Worm (Caenorhabditis elegans): ENCODE measurements around the gene nspb-2.

nspb-2 gene

DNA sequence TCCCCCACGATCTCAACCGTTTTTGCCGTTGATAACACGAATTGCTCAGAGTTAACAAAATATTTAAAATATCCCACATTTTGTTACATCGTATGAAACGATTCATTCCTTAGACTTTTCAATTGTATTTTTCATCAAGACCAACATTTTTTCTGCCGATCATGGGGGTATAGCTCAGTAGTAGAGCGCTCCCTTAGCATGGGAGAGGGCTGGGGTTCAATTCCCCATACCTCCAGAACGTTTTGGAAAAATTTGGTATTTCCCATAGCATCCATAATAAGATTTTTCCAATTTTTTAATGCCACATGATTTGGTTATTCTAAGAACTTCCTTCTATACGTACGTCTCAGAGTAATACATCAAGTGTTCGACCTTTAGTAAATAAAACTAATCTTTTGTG is 29.5 kb upstream of the nspb-2 start:
- no peak for TF ChIP-seq klf-2 (GFP tag; conservative IDR thresholded peaks at IDR 0.05)

DNA sequence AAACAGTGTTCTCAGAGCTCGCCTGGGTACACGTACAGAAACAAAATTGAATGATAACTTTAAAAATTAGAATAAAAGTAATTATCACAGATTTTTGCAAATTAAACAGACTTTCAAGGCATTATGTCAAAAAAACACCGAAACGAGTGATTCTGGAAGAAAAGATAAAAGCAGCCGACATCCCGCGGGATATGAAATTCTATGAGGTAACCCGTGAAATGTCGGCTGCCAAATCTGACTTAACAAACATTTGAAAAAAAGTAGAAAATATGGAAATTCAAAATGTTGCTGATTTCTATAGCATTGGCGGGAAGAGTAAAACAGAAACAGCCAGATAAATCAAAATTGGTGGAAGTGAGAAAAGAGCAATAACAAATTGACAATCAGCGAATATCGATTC is 25.9 kb upstream of the nspb-2 start:
- no peak for TF ChIP-seq cog-1 (tag; optimal IDR thresholded peaks at IDR 0.05)
- no peak for TF ChIP-seq klf-2 (GFP tag; conservative IDR thresholded peaks at IDR 0.05)
- TF ChIP-seq ztf-23 (GFP tag; IDR thresholded peaks at IDR 0.05): no peak
- TF ChIP-seq flt-1 (GFP tag; IDR thresholded peaks at IDR 0.05): no peak
- TF ChIP-seq ref-1 (GFP tag; conservative IDR thresholded peaks at IDR 0.05): no peak
- no peak for TF ChIP-seq ztf-29 (GFP tag; IDR thresholded peaks at IDR 0.05)
- no peak for TF ChIP-seq tab-1 (GFP tag; IDR thresholded peaks at IDR 0.05)
- no peak for TF ChIP-seq med-1 (GFP tag; optimal IDR thresholded peaks at IDR 0.05; ENCODE audit: insufficient read depth)
- TF ChIP-seq T22C8.4 (GFP tag; IDR thresholded peaks at IDR 0.05): no peak

DNA sequence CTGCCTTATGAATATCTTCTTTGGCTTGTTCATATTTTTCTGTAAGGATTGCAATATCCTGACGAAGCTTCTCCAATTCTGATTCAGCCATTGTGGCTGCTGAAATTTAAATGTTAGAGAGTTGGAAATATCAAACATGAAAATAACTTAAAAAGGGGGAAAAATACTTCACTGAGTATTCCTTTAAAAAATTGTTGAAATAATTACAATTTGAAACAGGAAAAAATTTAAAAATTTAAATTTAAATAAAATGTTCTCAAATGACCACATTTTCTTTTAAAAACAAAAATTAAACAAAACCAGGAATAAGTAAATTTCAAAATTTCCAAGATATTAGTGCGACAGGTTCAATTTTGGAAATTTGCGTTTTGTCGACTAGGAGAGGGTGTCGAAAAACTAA is 19.3 kb upstream of the nspb-2 start, which contains the start of gene bicd-1:
Gene bicd-1, minus strand, starts transcription at position 101 of the 400 bp plus-strand sequence.
- no peak for TF ChIP-seq cog-1 (tag; optimal IDR thresholded peaks at IDR 0.05)
- TF ChIP-seq ref-1 (GFP tag; conservative IDR thresholded peaks at IDR 0.05): no peak
- TF ChIP-seq klf-2 (GFP tag; conservative IDR thresholded peaks at IDR 0.05): no peak
- TF ChIP-seq flt-1 (GFP tag; IDR thresholded peaks at IDR 0.05): no peak
- no peak for TF ChIP-seq T22C8.4 (GFP tag; IDR thresholded peaks at IDR 0.05)
- TF ChIP-seq ztf-23 (GFP tag; IDR thresholded peaks at IDR 0.05): no peak
- TF ChIP-seq med-1 (GFP tag; optimal IDR thresholded peaks at IDR 0.05; ENCODE audit: insufficient read depth): no peak
- no peak for TF ChIP-seq ztf-29 (GFP tag; IDR thresholded peaks at IDR 0.05)
- TF ChIP-seq tab-1 (GFP tag; IDR thresholded peaks at IDR 0.05): no peak

DNA sequence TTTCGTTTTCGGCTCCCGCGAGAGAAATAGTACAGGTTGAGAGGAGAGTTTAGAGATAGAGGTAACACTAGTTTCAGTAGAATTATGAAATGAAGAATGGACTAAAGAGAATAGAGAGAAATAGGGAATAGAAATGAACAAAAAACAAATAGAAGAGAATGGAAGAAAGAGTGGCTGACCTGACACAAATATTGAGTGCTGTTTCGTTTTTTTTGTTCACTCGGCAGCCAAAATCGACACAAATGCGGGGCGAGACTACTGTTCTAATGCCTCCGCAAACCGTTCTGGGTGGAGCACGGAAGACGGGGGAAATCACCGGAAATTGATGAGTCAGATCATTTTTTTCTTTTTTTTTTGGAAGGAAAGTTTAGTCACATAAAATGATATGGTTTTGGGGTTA is 18.8 kb upstream of the nspb-2 start:
- TF ChIP-seq tab-1 (GFP tag; IDR thresholded peaks at IDR 0.05) (no peak), ztf-29 (GFP tag; IDR thresholded peaks at IDR 0.05) (no peak), klf-2 (GFP tag; conservative IDR thresholded peaks at IDR 0.05) (no peak), T22C8.4 (GFP tag; IDR thresholded peaks at IDR 0.05) (no peak), ztf-23 (GFP tag; IDR thresholded peaks at IDR 0.05) (no peak), cog-1 (tag; optimal IDR thresholded peaks at IDR 0.05) (no peak), ref-1 (GFP tag; conservative IDR thresholded peaks at IDR 0.05) (no peak), med-1 (GFP tag; optimal IDR thresholded peaks at IDR 0.05; ENCODE audit: insufficient read depth) (no peak), flt-1 (GFP tag; IDR thresholded peaks at IDR 0.05) (no peak)

DNA sequence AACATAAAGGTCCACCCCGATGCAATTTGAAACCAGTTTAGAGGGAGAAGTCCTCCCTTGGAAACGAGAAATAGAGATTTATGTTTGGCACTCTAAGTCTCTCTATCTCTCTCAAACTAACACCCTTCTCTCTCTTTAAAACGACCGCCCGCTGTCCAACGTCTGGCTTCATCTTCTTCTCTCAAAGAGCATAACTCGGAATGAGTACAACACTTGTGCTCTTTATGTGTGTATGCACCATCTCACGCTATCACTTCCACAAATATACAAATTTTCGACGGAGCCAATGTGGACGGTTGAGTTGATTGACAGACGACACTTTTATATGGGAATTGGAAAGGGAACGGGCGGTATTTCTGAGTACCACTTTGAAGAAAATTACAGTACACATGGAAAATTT is 17.2 kb upstream of the nspb-2 start:
- no peak for TF ChIP-seq med-1 (GFP tag; optimal IDR thresholded peaks at IDR 0.05; ENCODE audit: insufficient read depth)
- no peak for TF ChIP-seq klf-2 (GFP tag; conservative IDR thresholded peaks at IDR 0.05)
- no peak for TF ChIP-seq tab-1 (GFP tag; IDR thresholded peaks at IDR 0.05)
- TF ChIP-seq T22C8.4 (GFP tag; IDR thresholded peaks at IDR 0.05): no peak
- TF ChIP-seq ztf-23 (GFP tag; IDR thresholded peaks at IDR 0.05): no peak
- TF ChIP-seq flt-1 (GFP tag; IDR thresholded peaks at IDR 0.05): no peak
- no peak for TF ChIP-seq ref-1 (GFP tag; conservative IDR thresholded peaks at IDR 0.05)
- TF ChIP-seq ztf-29 (GFP tag; IDR thresholded peaks at IDR 0.05): no peak

DNA sequence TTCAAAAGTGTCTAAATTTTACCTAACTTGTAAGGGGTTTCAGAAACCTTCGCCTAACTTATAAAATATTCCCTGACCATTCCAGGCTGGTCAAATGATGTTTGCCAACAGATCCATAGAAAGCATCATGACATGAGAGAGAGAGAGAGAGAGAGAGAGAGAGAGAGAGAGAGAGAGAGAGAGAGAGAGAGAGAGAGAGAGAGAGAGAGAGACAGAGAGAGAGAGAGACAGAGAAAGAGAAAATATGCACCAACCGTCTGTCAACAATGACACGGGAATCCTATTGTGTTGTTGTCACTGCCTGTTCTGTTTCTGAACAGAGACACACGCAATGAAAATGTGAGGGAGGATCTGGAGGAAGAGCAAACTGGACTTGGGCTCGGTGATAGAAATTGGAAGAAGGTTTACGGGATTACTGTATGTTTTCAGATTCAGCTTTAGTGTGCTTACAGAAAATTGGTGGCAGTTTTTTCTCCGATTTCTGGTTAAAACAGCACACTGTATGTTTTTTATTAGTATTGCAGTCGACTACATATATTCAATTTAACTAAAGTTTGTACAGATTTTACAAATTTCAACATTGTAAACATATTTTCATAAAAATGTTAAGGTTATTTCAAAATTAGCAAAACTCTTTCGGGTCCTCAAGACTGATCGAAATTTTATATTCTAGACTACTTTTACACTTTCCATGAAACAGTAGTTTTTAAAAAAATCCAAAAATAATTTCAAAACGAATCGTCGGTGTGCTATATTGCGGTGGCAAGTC is 15.4 kb upstream of the nspb-2 start:
- TF ChIP-seq ref-1 (GFP tag; conservative IDR thresholded peaks at IDR 0.05): no peak
- TF ChIP-seq klf-2 (GFP tag; conservative IDR thresholded peaks at IDR 0.05): no peak
- no peak for TF ChIP-seq T22C8.4 (GFP tag; IDR thresholded peaks at IDR 0.05)
- TF ChIP-seq ztf-23 (GFP tag; IDR thresholded peaks at IDR 0.05): no peak
- no peak for TF ChIP-seq med-1 (GFP tag; optimal IDR thresholded peaks at IDR 0.05; ENCODE audit: insufficient read depth)
- no peak for TF ChIP-seq ztf-29 (GFP tag; IDR thresholded peaks at IDR 0.05)
- no peak for TF ChIP-seq tab-1 (GFP tag; IDR thresholded peaks at IDR 0.05)
- TF ChIP-seq flt-1 (GFP tag; IDR thresholded peaks at IDR 0.05): no peak
- TF ChIP-seq cog-1 (tag; optimal IDR thresholded peaks at IDR 0.05): no peak

DNA sequence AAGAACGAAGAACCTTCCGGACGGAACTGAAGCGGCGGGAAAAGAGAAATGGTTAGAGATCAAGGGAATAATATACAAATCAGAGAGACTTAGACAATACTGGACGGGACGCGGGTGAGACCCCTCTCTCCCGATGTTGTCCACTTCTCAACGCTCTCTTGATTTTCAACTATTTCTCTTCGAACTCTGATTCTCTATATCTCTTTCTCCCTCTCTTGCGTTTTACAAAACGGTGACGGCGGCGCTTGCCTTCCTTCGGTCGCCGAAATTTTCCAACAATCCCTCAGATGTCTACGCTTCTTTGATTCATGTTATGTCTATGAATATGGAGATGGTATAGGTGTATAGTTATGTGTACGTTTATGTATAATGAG is 14.8 kb upstream of the nspb-2 start:
- no peak for TF ChIP-seq ztf-29 (GFP tag; IDR thresholded peaks at IDR 0.05)
- TF ChIP-seq ref-1 (GFP tag; conservative IDR thresholded peaks at IDR 0.05): no peak
- no peak for TF ChIP-seq ztf-23 (GFP tag; IDR thresholded peaks at IDR 0.05)
- no peak for TF ChIP-seq T22C8.4 (GFP tag; IDR thresholded peaks at IDR 0.05)
- TF ChIP-seq tab-1 (GFP tag; IDR thresholded peaks at IDR 0.05): no peak
- peak; percentile 1 for TF ChIP-seq cog-1 (tag; optimal IDR thresholded peaks at IDR 0.05)

DNA sequence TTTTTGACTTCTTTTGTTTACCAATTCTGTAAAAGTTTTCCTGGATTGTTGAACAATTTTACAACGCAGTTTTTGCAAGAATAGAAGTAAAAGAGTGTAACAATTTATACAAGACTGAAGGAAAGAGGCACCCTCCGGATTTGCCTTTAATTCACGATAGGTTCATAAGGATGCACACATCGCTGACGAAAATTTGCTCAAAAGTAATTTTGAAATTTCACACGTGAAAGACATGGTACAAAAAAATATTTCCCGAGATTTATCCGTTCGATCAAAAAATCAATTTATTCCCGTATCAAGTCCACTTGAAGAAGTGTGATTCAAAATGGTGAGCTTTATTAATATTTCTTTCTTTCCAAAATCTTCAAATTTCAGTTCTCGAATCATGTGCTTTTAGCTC is 13.6 kb upstream of the nspb-2 start, which contains the start of gene C43G2.3:
Gene C43G2.3, plus strand, starts transcription at position 301 of the 400 bp plus-strand sequence.
- TF ChIP-seq ref-1 (GFP tag; conservative IDR thresholded peaks at IDR 0.05) (no peak), cog-1 (tag; optimal IDR thresholded peaks at IDR 0.05) (no peak), flt-1 (GFP tag; IDR thresholded peaks at IDR 0.05) (no peak), tab-1 (GFP tag; IDR thresholded peaks at IDR 0.05) (no peak), med-1 (GFP tag; optimal IDR thresholded peaks at IDR 0.05; ENCODE audit: insufficient read depth) (no peak), ztf-23 (GFP tag; IDR thresholded peaks at IDR 0.05) (no peak), ztf-29 (GFP tag; IDR thresholded peaks at IDR 0.05) (no peak), klf-2 (GFP tag; conservative IDR thresholded peaks at IDR 0.05) (no peak), T22C8.4 (GFP tag; IDR thresholded peaks at IDR 0.05) (no peak)

DNA sequence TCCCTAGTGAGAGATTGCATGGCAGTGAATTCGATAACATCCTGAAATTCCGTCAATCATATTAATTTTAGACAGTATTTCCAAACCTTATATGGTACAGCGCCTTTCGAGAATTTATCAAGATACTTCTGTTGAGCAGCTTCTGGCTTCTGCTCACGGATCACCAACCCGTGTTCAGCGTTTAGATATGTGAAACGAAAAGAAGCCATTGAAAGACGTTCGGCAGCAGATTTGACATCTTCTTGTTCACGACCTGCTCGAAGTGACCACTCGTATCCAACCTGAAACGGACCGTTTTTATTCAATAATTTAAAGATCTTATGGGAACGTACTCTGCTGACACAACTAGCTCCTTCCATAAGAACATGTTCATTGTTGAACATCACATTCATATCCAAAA is 9.8 kb upstream of the nspb-2 start:
- TF ChIP-seq med-1 (GFP tag; optimal IDR thresholded peaks at IDR 0.05; ENCODE audit: insufficient read depth) (no peak), ztf-29 (GFP tag; IDR thresholded peaks at IDR 0.05) (no peak), tab-1 (GFP tag; IDR thresholded peaks at IDR 0.05) (no peak), cog-1 (tag; optimal IDR thresholded peaks at IDR 0.05) (no peak), ref-1 (GFP tag; conservative IDR thresholded peaks at IDR 0.05) (no peak), flt-1 (GFP tag; IDR thresholded peaks at IDR 0.05) (no peak), ztf-23 (GFP tag; IDR thresholded peaks at IDR 0.05) (no peak), T22C8.4 (GFP tag; IDR thresholded peaks at IDR 0.05) (no peak), klf-2 (GFP tag; conservative IDR thresholded peaks at IDR 0.05) (no peak)

DNA sequence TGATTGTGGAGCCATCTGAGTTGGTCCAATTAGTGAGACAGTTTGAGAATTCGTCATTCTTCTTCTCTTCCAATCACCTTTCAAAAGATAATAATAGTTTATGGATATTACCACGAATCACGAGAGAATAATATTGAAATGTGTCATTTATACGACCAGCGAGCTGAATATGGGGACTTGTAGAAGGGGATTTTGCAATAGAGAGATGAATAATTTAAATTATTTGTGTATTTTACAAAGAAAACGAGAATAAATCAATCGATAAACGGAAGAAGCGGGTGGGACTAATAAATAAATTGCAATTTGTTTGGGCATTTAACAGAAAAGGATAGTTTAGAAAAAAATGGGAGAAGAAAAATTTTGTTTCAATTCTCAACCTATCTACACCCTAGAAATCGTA is 8.9 kb upstream of the nspb-2 start, which contains the start of gene odr-8:
Gene odr-8, minus strand, starts transcription at position 101 of the 400 bp plus-strand sequence.
- TF ChIP-seq ztf-23 (GFP tag; IDR thresholded peaks at IDR 0.05): no peak
- TF ChIP-seq med-1 (GFP tag; optimal IDR thresholded peaks at IDR 0.05; ENCODE audit: insufficient read depth): no peak
- no peak for TF ChIP-seq ztf-29 (GFP tag; IDR thresholded peaks at IDR 0.05)
